Fruit fly (Drosophila melanogaster): ENCODE results near the gene Kots.

Kots gene

dm6 chr3R:13981584-13981983, 17.6 kb upstream of the Kots start:
- TF ChIP-seq H15 (GFP tag; IDR thresholded peaks at IDR 0.05) (no peak), HmgZ (tag; optimal IDR thresholded peaks at IDR 0.05) (no peak), Dfd (GFP tag; optimal IDR thresholded peaks at IDR 0.05) (peak in 1 of 2 experiments; percentile 90), usp (GFP tag; optimal IDR thresholded peaks at IDR 0.05) (no peak), corto (GFP tag; optimal IDR thresholded peaks at IDR 0.05) (no peak), Kr (GFP tag; optimal IDR thresholded peaks at IDR 0.05) (no peak), ci (GFP tag; IDR thresholded peaks at IDR 0.05) (0 out of 3 replicates have a peak, but pooled peaks have one; percentile 5), ato (GFP tag; IDR thresholded peaks at IDR 0.05; ENCODE audit: partially characterized antibody) (no peak), Ets65A (GFP tag) (peak; percentile 79), gsb-n (tag; optimal IDR thresholded peaks at IDR 0.05) (no peak)

dm6 chr3R:13980956-13981355, 17.0 kb upstream of the Kots start:
- peak in 1 of 2 experiments; percentile 80 for TF ChIP-seq insv (GFP tag; optimal IDR thresholded peaks at IDR 0.05)
- TF ChIP-seq CHES-1-like (GFP tag; optimal IDR thresholded peaks at IDR 0.05), result no peak
- peak; percentile 84 for TF ChIP-seq Elba2 (GFP tag; optimal IDR thresholded peaks at IDR 0.05)
- no peak for TF ChIP-seq wek (GFP tag; optimal IDR thresholded peaks at IDR 0.05)

dm6 chr3R:13978078-13978559, 14.1 kb upstream of the Kots start:
- peak; percentile 68 for TF ChIP-seq CG1832 (GFP tag; optimal IDR thresholded peaks at IDR 0.05)
- TF ChIP-seq rib (GFP tag; IDR thresholded peaks at IDR 0.05), result 0 out of 2 replicates have a peak, but pooled peaks have one; percentile 41
- TF ChIP-seq CG3726 (GFP tag; IDR thresholded peaks at IDR 0.05), result no peak
- peak; percentile 10 to 23 for TF ChIP-seq Trl (optimal IDR thresholded peaks at IDR 0.05)
- TF ChIP-seq Trl (GFP tag; optimal IDR thresholded peaks at IDR 0.05), result no peak
- no peak for TF ChIP-seq Dfd (GFP tag; optimal IDR thresholded peaks at IDR 0.05)
- TF ChIP-seq CG15269 (tag; optimal IDR thresholded peaks at IDR 0.05), result no peak
- peak; percentile 10 for TF ChIP-seq lab (GFP tag; optimal IDR thresholded peaks at IDR 0.05)
- TF ChIP-seq slbo (GFP tag; IDR thresholded peaks at IDR 0.05), result no peak
- no peak for TF ChIP-seq CG30431 (GFP tag; optimal IDR thresholded peaks at IDR 0.05)
- no peak for TF ChIP-seq Ssrp (tag; optimal IDR thresholded peaks at IDR 0.05)
- no peak for TF ChIP-seq CG5245 (GFP tag; optimal IDR thresholded peaks at IDR 0.05)
- TF ChIP-seq sqz (GFP tag; optimal IDR thresholded peaks at IDR 0.05), result peak; percentile 29
- no peak for TF ChIP-seq CG7839 (tag; optimal IDR thresholded peaks at IDR 0.05)
- TF ChIP-seq Blimp-1 (GFP tag; optimal IDR thresholded peaks at IDR 0.05), result peak; percentile 14
- TF ChIP-seq grau (tag; optimal IDR thresholded peaks at IDR 0.05), result no peak
- peak; percentile 76; the same call in 2 of the 3 replicates for TF ChIP-seq sr (GFP tag; IDR thresholded peaks at IDR 0.05)
- no peak for TF ChIP-seq CG1602 (GFP tag; optimal IDR thresholded peaks at IDR 0.05)
- no peak for TF ChIP-seq ash1 (GFP tag; optimal IDR thresholded peaks at IDR 0.05)
- no peak for TF ChIP-seq CG4854 (GFP tag; optimal IDR thresholded peaks at IDR 0.05)
- no peak for TF ChIP-seq CG9437 (GFP tag; optimal IDR thresholded peaks at IDR 0.05)
- no peak for TF ChIP-seq zfh1 (GFP tag; IDR thresholded peaks at IDR 0.05)
- no peak for TF ChIP-seq ewg (GFP tag; optimal IDR thresholded peaks at IDR 0.05)
- TF ChIP-seq slou (GFP tag; optimal IDR thresholded peaks at IDR 0.05), result no peak
- TF ChIP-seq Pdp1 (GFP tag; optimal IDR thresholded peaks at IDR 0.05), result peak in 1 of 2 experiments; percentile 63
- no peak for TF ChIP-seq CoRest (tag; optimal IDR thresholded peaks at IDR 0.05)
- no peak for TF ChIP-seq repo (GFP tag; optimal IDR thresholded peaks at IDR 0.05)
- TF ChIP-seq dm (GFP tag; optimal IDR thresholded peaks at IDR 0.05), result no peak
- no peak for TF ChIP-seq CHES-1-like (GFP tag; optimal IDR thresholded peaks at IDR 0.05)
- TF ChIP-seq btn (GFP tag; optimal IDR thresholded peaks at IDR 0.05), result no peak
- TF ChIP-seq toy (GFP tag; IDR thresholded peaks at IDR 0.05), result no peak
- peak; percentile 90 for TF ChIP-seq abd-A (tag; optimal IDR thresholded peaks at IDR 0.05)
- TF ChIP-seq ase (GFP tag; IDR thresholded peaks at IDR 0.05), result no peak
- no peak for TF ChIP-seq Usf (GFP tag; optimal IDR thresholded peaks at IDR 0.05)
- TF ChIP-seq sim (GFP tag; IDR thresholded peaks at IDR 0.05), result no peak
- TF ChIP-seq CG1647 (GFP tag; optimal IDR thresholded peaks at IDR 0.05), result no peak
- TF ChIP-seq Poxn (GFP tag; IDR thresholded peaks at IDR 0.05), result no peak
